Fruit fly (Drosophila melanogaster): ENCODE data around the gene MTA1-like.

Gene MTA1-like

dm6 chr3R:5671265-5671663 lies 22.7 kb upstream of the MTA1-like start (continued):
- TF ChIP-seq cato (GFP tag; optimal IDR thresholded peaks at IDR 0.05; ENCODE audit: borderline replicate concordance) (no peak), tup (GFP tag; optimal IDR thresholded peaks at IDR 0.05) (no peak), odd (GFP tag; optimal IDR thresholded peaks at IDR 0.05) (no peak), shn (GFP tag; optimal IDR thresholded peaks at IDR 0.05) (no peak), tna (GFP tag; IDR thresholded peaks at IDR 0.05; ENCODE audit: partially characterized antibody) (no peak), Pdp1 (GFP tag; optimal IDR thresholded peaks at IDR 0.05) (peak in 1 of 2 experiments; percentile 41), sug (tag; optimal IDR thresholded peaks at IDR 0.05) (peak; percentile 25), CG4360 (GFP tag; IDR thresholded peaks at IDR 0.05) (no peak), CG12769 (tag; optimal IDR thresholded peaks at IDR 0.05) (no peak), CG3163 (GFP tag; optimal IDR thresholded peaks at IDR 0.05) (no peak), crol (GFP tag; IDR thresholded peaks at IDR 0.05) (peak; percentile 77), hbn (GFP tag; IDR thresholded peaks at IDR 0.05; ENCODE audit: partially characterized antibody) (no peak), BEAF-32 (GFP tag; optimal IDR thresholded peaks at IDR 0.05) (no peak), CTCF (GFP tag; optimal IDR thresholded peaks at IDR 0.05) (no peak), unc-4 (GFP tag; IDR thresholded peaks at IDR 0.05; ENCODE audit: partially characterized antibody) (no peak), pnt (GFP tag; optimal IDR thresholded peaks at IDR 0.05) (no peak), klu (GFP tag; IDR thresholded peaks at IDR 0.05) (no peak), ttk (GFP tag; IDR thresholded peaks at IDR 0.05) (no peak), CG33557 (GFP tag; optimal IDR thresholded peaks at IDR 0.05) (no peak), ham (GFP tag; IDR thresholded peaks at IDR 0.05) (no peak)

- no peak for TF ChIP-seq dati (GFP tag; IDR thresholded peaks at IDR 0.05)
- no peak for TF ChIP-seq caup (GFP tag; optimal IDR thresholded peaks at IDR 0.05; ENCODE audit: severe bottlenecking)
- TF ChIP-seq CG10431 (GFP tag; optimal IDR thresholded peaks at IDR 0.05) = no peak
- TF ChIP-seq CG13296 (GFP tag; optimal IDR thresholded peaks at IDR 0.05) = no peak
- TF ChIP-seq pfk (GFP tag; optimal IDR thresholded peaks at IDR 0.05) = no peak
- TF ChIP-seq ato (GFP tag; IDR thresholded peaks at IDR 0.05; ENCODE audit: partially characterized antibody) = 0 out of 2 replicates have a peak, but pooled peaks have one; percentile 19
- TF ChIP-seq eyg (GFP tag; optimal IDR thresholded peaks at IDR 0.05) = no peak
- TF ChIP-seq CG9215 (GFP tag; IDR thresholded peaks at IDR 0.05) = no peak
- no peak for TF ChIP-seq E2f1 (GFP tag; IDR thresholded peaks at IDR 0.05)
- TF ChIP-seq bigmax (GFP tag; optimal IDR thresholded peaks at IDR 0.05) = no peak
- no peak for TF ChIP-seq CG13624 (GFP tag; optimal IDR thresholded peaks at IDR 0.05)
- TF ChIP-seq MBD-R2 (GFP tag; IDR thresholded peaks at IDR 0.05) = no peak
- TF ChIP-seq fd3F (GFP tag; optimal IDR thresholded peaks at IDR 0.05) = no peak
- TF ChIP-seq Med (GFP tag) = peak; percentile 1
- TF ChIP-seq Hand (GFP tag; optimal IDR thresholded peaks at IDR 0.05) = no peak
- no peak for TF ChIP-seq twi (tag; optimal IDR thresholded peaks at IDR 0.05)
- no peak for TF ChIP-seq btn (GFP tag; optimal IDR thresholded peaks at IDR 0.05)
- no peak for TF ChIP-seq tup (GFP tag; optimal IDR thresholded peaks at IDR 0.05)
- TF ChIP-seq CG17328 (GFP tag; IDR thresholded peaks at IDR 0.05) = no peak
- no peak for TF ChIP-seq ssp (GFP tag; IDR thresholded peaks at IDR 0.05)
- no peak for TF ChIP-seq B-H1 (GFP tag; IDR thresholded peaks at IDR 0.05)
- TF ChIP-seq crc (GFP tag; optimal IDR thresholded peaks at IDR 0.05) = no peak
- no peak for TF ChIP-seq CG34224 (GFP tag; IDR thresholded peaks at IDR 0.05; ENCODE audit: partially characterized antibody)
- peak; percentile 41 for TF ChIP-seq nom (GFP tag; optimal IDR thresholded peaks at IDR 0.05)
- peak; percentile 78 for TF ChIP-seq CG2116 (GFP tag; optimal IDR thresholded peaks at IDR 0.05)
- TF ChIP-seq CG4360 (GFP tag; IDR thresholded peaks at IDR 0.05) = no peak
- no peak for TF ChIP-seq CG6813 (GFP tag; optimal IDR thresholded peaks at IDR 0.05)
- TF ChIP-seq Nf-YB (GFP tag; optimal IDR thresholded peaks at IDR 0.05) = no peak
- TF ChIP-seq Lpt (GFP tag; optimal IDR thresholded peaks at IDR 0.05) = no peak
- peak in 1 of 2 experiments; percentile 74 for TF ChIP-seq crp (GFP tag; optimal IDR thresholded peaks at IDR 0.05)
- no peak for TF ChIP-seq Hr3 (GFP tag; optimal IDR thresholded peaks at IDR 0.05)
- TF ChIP-seq sens (GFP tag) = peak; percentile 47
These were observed 22.2 kb upstream of the MTA1-like start for dm6 chr3R:5670660-5671264.
